Worm (Caenorhabditis elegans) whole organism, late embryonic: ENCODE results near the gene C05E11.3.

Experiments used
- C08G9.2 ChIP-seq: sonication (generic microtip); optimal IDR thresholded peaks from 2 replicates; lab custom pipeline; 2016; ENCODE audit warnings: mild to moderate bottlenecking, missing genetic modification characterization, moderate library complexity, missing compliant biosample characterization
- C38D4.7 ChIP-seq: fragments of 200-800 bp; sonication (Bioruptor generic); optimal IDR thresholded peaks from 2 replicates; lab custom pipeline; 2018; ENCODE audit warnings: mild to moderate bottlenecking, missing genetic modification characterization, moderate library complexity, missing compliant biosample characterization
- K09A11.1 ChIP-seq: sonication (generic microtip); optimal IDR thresholded peaks from 2 replicates; lab custom pipeline; 2017; ENCODE audit warnings: antibody characterized with exemption, mild to moderate bottlenecking, missing genetic modification characterization, missing compliant biosample characterization; ENCODE audit not compliant: insufficient read depth
- T23F11.4 ChIP-seq: fragments of 200-800 bp; sonication (Bioruptor generic); optimal IDR thresholded peaks from 2 replicates; lab custom pipeline; 2018; ENCODE audit warnings: mild to moderate bottlenecking, missing genetic modification characterization, missing compliant biosample characterization
- Y22D7AL.16 ChIP-seq: sonication (generic microtip); optimal IDR thresholded peaks from 2 replicates; lab custom pipeline; 2016; ENCODE audit warnings: missing genetic modification characterization, missing compliant biosample characterization
- ceh-14 ChIP-seq: sonication (generic microtip); optimal IDR thresholded peaks from 2 replicates; lab custom pipeline; 2016; ENCODE audit warnings: missing genotype, missing genetic modification characterization, missing compliant biosample characterization
- ceh-19 ChIP-seq: fragments of 200-800 bp; sonication (Bioruptor generic); optimal IDR thresholded peaks from 2 replicates; lab custom pipeline; 2018; ENCODE audit warnings: mild to moderate bottlenecking, missing genetic modification characterization, missing compliant biosample characterization
- ceh-22 ChIP-seq: sonication (generic microtip); optimal IDR thresholded peaks from 2 replicates; lab custom pipeline; 2017; ENCODE audit warnings: missing biosample characterization, missing genetic modification characterization
- ceh-34 ChIP-seq: sonication (generic microtip); optimal IDR thresholded peaks from 2 replicates; lab custom pipeline; 2016; ENCODE audit warnings: mild to moderate bottlenecking, missing genetic modification characterization, missing compliant biosample characterization
- ceh-45 ChIP-seq: fragments of 200-800 bp; sonication (Bioruptor generic); IDR thresholded peaks from 2 replicates; pipeline ENCODE4 v1.3.6; 2022; ENCODE audit warnings: missing genetic modification reagents, missing genetic modification characterization, missing compliant biosample characterization
- che-1 ChIP-seq: sonication (generic microtip); optimal IDR thresholded peaks from 2 replicates; lab custom pipeline; 2016; ENCODE audit warnings: mild to moderate bottlenecking, missing genetic modification characterization, missing compliant biosample characterization
- dmd-4 ChIP-seq: sonication (generic microtip); optimal IDR thresholded peaks from 2 replicates; lab custom pipeline; 2016; ENCODE audit warnings: borderline replicate concordance, missing genetic modification characterization, missing compliant biosample characterization
- dve-1 ChIP-seq: sonication (generic microtip); optimal IDR thresholded peaks from 2 replicates; lab custom pipeline; 2017; ENCODE audit warnings: antibody characterized with exemption, mild to moderate bottlenecking, missing genetic modification characterization, missing compliant biosample characterization
- elt-2 ChIP-seq: sonication (generic microtip); optimal IDR thresholded peaks from 2 replicates; lab custom pipeline; 2016; ENCODE audit warnings: missing genetic modification reagents, missing genetic modification characterization, missing compliant biosample characterization
- ets-4 ChIP-seq: sonication (generic microtip); optimal IDR thresholded peaks from 2 replicates; lab custom pipeline; 2016; ENCODE audit warnings: missing genetic modification characterization, missing compliant biosample characterization
- eyg-1 ChIP-seq: sonication (generic microtip); optimal IDR thresholded peaks from 2 replicates; lab custom pipeline; 2016; ENCODE audit warnings: missing genotype, missing genetic modification characterization, missing compliant biosample characterization
- fax-1 ChIP-seq: sonication (generic microtip); optimal IDR thresholded peaks from 2 replicates; lab custom pipeline; 2016; ENCODE audit warnings: missing genotype, missing genetic modification characterization, missing compliant biosample characterization
- fkh-10 ChIP-seq: fragments of 150-350 bp; optimal IDR thresholded peaks from 2 replicates; lab custom pipeline; 2014; ENCODE audit warnings: missing biosample characterization, missing genetic modification reagents, missing genetic modification characterization
- hlh-15 ChIP-seq: sonication (generic microtip); optimal IDR thresholded peaks from 2 replicates; lab custom pipeline; 2016; ENCODE audit warnings: missing genetic modification characterization, missing compliant biosample characterization
- hlh-6 ChIP-seq: sonication (generic microtip); optimal IDR thresholded peaks from 2 replicates; lab custom pipeline; 2016; ENCODE audit warnings: missing genotype, missing genetic modification characterization, missing compliant biosample characterization
- mec-3 ChIP-seq: sonication (generic microtip); optimal IDR thresholded peaks from 2 replicates; lab custom pipeline; 2016; ENCODE audit warnings: borderline replicate concordance, missing genetic modification characterization, missing compliant biosample characterization
- nhr-11 ChIP-seq: fragments of 150-350 bp; optimal IDR thresholded peaks from 2 replicates; lab custom pipeline; 2014; ENCODE audit warnings: missing biosample characterization, missing genetic modification characterization
- nhr-232 ChIP-seq: sonication (generic microtip); optimal IDR thresholded peaks from 2 replicates; lab custom pipeline; 2016; ENCODE audit warnings: missing genetic modification characterization, missing compliant biosample characterization
- odd-2 ChIP-seq: sonication (generic microtip); optimal IDR thresholded peaks from 2 replicates; lab custom pipeline; 2017; ENCODE audit warnings: antibody characterized with exemption, mild to moderate bottlenecking, missing genetic modification characterization, missing compliant biosample characterization
- pat-9 ChIP-seq: fragments of 200-800 bp; sonication (Bioruptor generic); optimal IDR thresholded peaks from 2 replicates; lab custom pipeline; 2018; ENCODE audit warnings: mild to moderate bottlenecking, missing genetic modification characterization, moderate library complexity, missing compliant biosample characterization
- pros-1 ChIP-seq: fragments of 150-350 bp; optimal IDR thresholded peaks from 2 replicates; lab custom pipeline; 2014; ENCODE audit warnings: missing biosample characterization, missing genetic modification reagents, missing genetic modification characterization
- ref-2 ChIP-seq: sonication (generic microtip); optimal IDR thresholded peaks from 2 replicates; lab custom pipeline; 2016; ENCODE audit warnings: missing genetic modification characterization, missing compliant biosample characterization
- sdc-2 ChIP-seq: sonication (generic microtip); optimal IDR thresholded peaks from 2 replicates; lab custom pipeline; 2016; ENCODE audit warnings: missing genotype, missing genetic modification characterization, missing compliant biosample characterization
- sox-2 ChIP-seq: fragments of 200-800 bp; sonication (Bioruptor generic); IDR thresholded peaks from 2 replicates; pipeline ENCODE4 v1.3.6; 2022; ENCODE audit warnings: missing genetic modification reagents, missing genetic modification characterization, missing compliant biosample characterization
- syd-9 ChIP-seq: sonication (generic microtip); optimal IDR thresholded peaks from 2 replicates; lab custom pipeline; 2016; ENCODE audit warnings: mild to moderate bottlenecking, missing genetic modification characterization, moderate library complexity, missing compliant biosample characterization
- tbx-2 ChIP-seq: sonication (generic microtip); optimal IDR thresholded peaks from 2 replicates; lab custom pipeline; 2016; ENCODE audit warnings: missing genetic modification characterization, missing compliant biosample characterization
- tbx-7 ChIP-seq: sonication (generic microtip); optimal IDR thresholded peaks from 2 replicates; lab custom pipeline; 2016; ENCODE audit warnings: missing genotype, missing genetic modification characterization, missing compliant biosample characterization
- ttx-3 ChIP-seq: sonication (generic microtip); optimal IDR thresholded peaks from 2 replicates; lab custom pipeline; 2016; ENCODE audit warnings: missing genetic modification reagents, missing genetic modification characterization, missing compliant biosample characterization
- unc-3 ChIP-seq, 2 experiments: fragments of 200-800 bp in 1 of 2; sonication (Bioruptor generic) in 1 of 2; sonication (generic microtip) in 1 of 2; conservative IDR thresholded peaks in 1 of 2; optimal IDR thresholded peaks in 1 of 2; 2 replicates each; pipeline versions ENCODE4 v1.3.6 to Lab custom; 2016 to 2022; ENCODE audit warnings: missing compliant biosample characterization in 2 of 2, missing genetic modification characterization in 2 of 2, missing genetic modification reagents in 1 of 2
- unc-42 ChIP-seq: sonication (generic microtip); optimal IDR thresholded peaks from 2 replicates; lab custom pipeline; 2016; ENCODE audit warnings: missing genotype, missing genetic modification characterization, missing compliant biosample characterization
- unc-55 ChIP-seq: sonication (generic microtip); optimal IDR thresholded peaks from 2 replicates; lab custom pipeline; 2017; ENCODE audit warnings: missing biosample characterization, missing genetic modification reagents, missing genetic modification characterization
- unc-86 ChIP-seq: sonication (generic microtip); optimal IDR thresholded peaks from 2 replicates; lab custom pipeline; 2016; ENCODE audit warnings: missing genetic modification characterization, missing compliant biosample characterization
- zip-5 ChIP-seq: sonication (generic microtip); optimal IDR thresholded peaks from 2 replicates; lab custom pipeline; 2016; ENCODE audit warnings: missing genetic modification characterization, missing compliant biosample characterization

The C05E11.3 gene

DNA sequence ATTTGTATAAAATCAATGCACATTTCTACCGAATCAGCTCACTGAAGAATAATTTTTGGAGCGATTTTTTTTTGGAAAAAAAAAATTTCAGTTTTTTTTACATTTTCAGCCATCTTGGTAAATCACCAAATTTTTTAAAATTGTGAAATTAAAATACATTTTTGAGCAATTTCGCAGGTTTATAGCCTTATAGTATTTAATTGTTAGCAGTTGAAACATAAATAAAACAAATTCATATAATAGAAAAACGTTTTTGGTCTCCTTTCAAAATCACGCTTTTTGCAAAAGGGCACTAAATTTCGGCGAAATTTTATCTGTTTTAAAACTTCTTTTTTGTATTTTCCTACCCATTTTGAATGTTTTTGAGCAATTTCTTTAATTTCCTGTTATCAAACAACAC, 540 bp downstream of the C05E11.3 start:
- TF ChIP-seq fax-1 (tag; lab: Kevin White, UChicago) (no peak), ceh-19 (GFP tag; lab: Kevin White, UChicago) (no peak), eyg-1 (no peak), odd-2 (tag; lab: Kevin White, UChicago) (no peak), unc-55 (GFP tag; lab: Kevin White, UChicago) (no peak), ceh-34 (tag; lab: Kevin White, UChicago) (no peak), che-1 (tag; lab: Kevin White, UChicago) (no peak), K09A11.1 (tag; lab: Kevin White, UChicago) (no peak), ttx-3 (tag; lab: Kevin White, UChicago) (no peak), unc-42 (tag; lab: Kevin White, UChicago) (no peak), T23F11.4 (no peak), ceh-14 (tag; lab: Kevin White, UChicago) (no peak), hlh-15 (no peak), sox-2 (GFP tag; lab: Robert Waterston, UW) (no peak), ceh-45 (GFP tag; lab: Robert Waterston, UW) (no peak), sdc-2 (tag; lab: Kevin White, UChicago) (no peak), nhr-232 (tag; lab: Kevin White, UChicago) (no peak)

DNA sequence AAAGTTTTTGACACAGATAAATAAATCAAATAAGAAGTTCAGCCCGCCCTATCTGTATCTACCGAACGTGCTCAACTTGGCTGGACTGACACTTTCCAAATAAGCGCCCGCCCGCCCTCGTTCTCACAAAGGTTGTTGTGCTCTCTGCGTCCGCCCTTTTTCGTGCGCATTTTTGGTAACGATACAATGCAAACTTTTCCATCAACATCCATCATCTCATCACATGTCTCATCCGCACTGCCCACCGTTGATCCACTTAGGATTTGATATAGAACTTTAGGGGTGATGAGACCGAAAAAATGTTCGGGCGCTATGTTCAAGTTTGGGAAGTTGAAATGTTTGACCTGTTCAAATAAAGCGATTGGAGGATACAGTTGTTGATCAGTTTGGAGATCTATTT, 7.5 kb downstream of the C05E11.3 start, which contains the start of gene C05E11.7:
Gene C05E11.7 (minus strand): TSS at position 101 of the 400 bp plus-strand sequence.
- TF ChIP-seq Y22D7AL.16 (tag; lab: Kevin White, UChicago) (no peak), elt-2 (no peak), fax-1 (tag; lab: Kevin White, UChicago) (no peak), fkh-10 (GFP tag; lab: Kevin White, UChicago) (no peak), dmd-4 (no peak), pat-9 (tag; lab: Kevin White, UChicago) (no peak), ttx-3 (tag; lab: Kevin White, UChicago) (no peak), dve-1 (tag; lab: Kevin White, UChicago) (no peak), ref-2 (tag; lab: Kevin White, UChicago) (no peak), nhr-11 (tag; lab: Kevin White, UChicago) (no peak), pros-1 (tag; lab: Kevin White, UChicago) (no peak), zip-5 (tag; lab: Kevin White, UChicago) (no peak), unc-55 (GFP tag; lab: Kevin White, UChicago) (no peak), ets-4 (tag; lab: Kevin White, UChicago) (no peak), C38D4.7 (GFP tag; lab: Kevin White, UChicago) (no peak), unc-3 (GFP tag; conservative IDR thresholded peaks at IDR 0.05; lab: Robert Waterston, UW) (no peak), unc-3 (tag; optimal IDR thresholded peaks at IDR 0.05; lab: Kevin White, UChicago) (no peak), mec-3 (no peak)

ce11 chrX:4586617-4587016, 8.6 kb downstream of the C05E11.3 start, which contains the start of gene C05E11.2:
C05E11.2 (plus strand) TSS chrX:4586917.
- no peak for TF ChIP-seq dmd-4
- TF ChIP-seq odd-2 (tag; lab: Kevin White, UChicago), result no peak
- no peak for TF ChIP-seq che-1 (tag; lab: Kevin White, UChicago)
- no peak for TF ChIP-seq hlh-6 (tag; lab: Kevin White, UChicago)
- TF ChIP-seq Y22D7AL.16 (tag; lab: Kevin White, UChicago), result no peak
- TF ChIP-seq tbx-2 (tag; lab: Kevin White, UChicago), result no peak
- TF ChIP-seq syd-9 (tag; lab: Kevin White, UChicago), result no peak
- TF ChIP-seq ceh-22 (tag; lab: Kevin White, UChicago), result no peak
- no peak for TF ChIP-seq tbx-7 (tag; lab: Kevin White, UChicago)
- no peak for TF ChIP-seq unc-86 (tag; lab: Kevin White, UChicago)
- no peak for TF ChIP-seq unc-55 (GFP tag; lab: Kevin White, UChicago)
- TF ChIP-seq sdc-2 (tag; lab: Kevin White, UChicago), result no peak
- no peak for TF ChIP-seq C08G9.2 (tag; lab: Kevin White, UChicago)
